Worm (Caenorhabditis elegans) whole organism, L1 larva: ENCODE measurements around the gene D1044.4.

ENCODE experiments used
- lsy-2 ChIP-seq, 2 experiments: fragments of 150-350 bp; optimal IDR thresholded peaks; 2 replicates each; lab custom pipeline; 2014; ENCODE audit warnings: missing biosample characterization in 2 of 2, missing genetic modification characterization in 2 of 2
- ztf-11 ChIP-seq, 2 experiments: sonication (generic microtip); optimal IDR thresholded peaks; 2 replicates each; lab custom pipeline; 2016 to 2017; ENCODE audit warnings: missing genetic modification characterization in 2 of 2, missing biosample characterization in 1 of 2, missing compliant biosample characterization in 1 of 2

DNA sequence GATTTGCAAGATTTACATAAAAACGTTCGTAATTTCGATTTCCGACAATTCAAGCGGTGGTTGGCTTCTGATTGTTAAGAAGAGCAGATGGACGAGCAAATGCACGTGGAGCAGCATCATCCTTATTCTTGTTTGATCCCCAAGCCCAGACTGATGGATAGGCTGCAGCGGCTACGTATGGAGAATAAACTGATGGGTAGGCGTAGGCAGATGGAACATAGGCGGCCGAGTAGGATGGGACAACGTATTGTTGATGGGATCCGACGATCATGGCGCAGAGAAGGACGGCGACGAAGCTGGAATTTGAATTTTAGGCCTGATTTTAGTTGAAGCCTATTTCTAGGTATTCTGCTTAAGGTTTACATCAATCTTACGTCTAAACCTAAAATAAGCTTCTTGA, 46.4 kb upstream of the D1044.4 start:
- no peak for TF ChIP-seq ztf-11 (tag; optimal IDR thresholded peaks at IDR 0.05; lab: Kevin White, UChicago)
- TF ChIP-seq lsy-2 (tag; optimal IDR thresholded peaks at IDR 0.05; lab: Kevin White, UChicago) = no peak
